Fruit fly (Drosophila melanogaster) whole organism, embryonic: ENCODE data around the gene CG13012.
A peak's percentile ranks its signal among the peaks of the same experiment; 100 is the strongest.

Experiments
- Ada2b ChIP-seq: fragments of 200-800 bp; sonication (Bioruptor generic); IDR thresholded peaks from 2 replicates; pipeline ENCODE4 v1.3.6; 2022; ENCODE audit warnings: missing biosample characterization, missing genetic modification characterization
- Asciz ChIP-seq: fragments of 200-800 bp; sonication (Bioruptor generic); optimal IDR thresholded peaks from 2 replicates; lab custom pipeline; 2017; ENCODE audit warnings: missing biosample characterization, mild to moderate bottlenecking, missing genetic modification characterization, missing genetic modification reagents
- Atf-2 ChIP-seq: fragments of 200-800 bp; sonication (Bioruptor generic); optimal IDR thresholded peaks from 2 replicates; lab custom pipeline; 2016; ENCODE audit warnings: missing biosample characterization, missing genetic modification characterization
- BEAF-32 ChIP-seq: fragments of 200-800 bp; sonication (Bioruptor generic); optimal IDR thresholded peaks from 3 replicates; lab custom pipeline; 2017; ENCODE audit warnings: missing biosample characterization, missing genetic modification characterization, mild to moderate bottlenecking, moderate library complexity, missing genetic modification reagents
- CG10462 ChIP-seq: fragments of 200-800 bp; sonication (Bioruptor generic); optimal IDR thresholded peaks from 2 replicates; lab custom pipeline; 2016; ENCODE audit warnings: missing biosample characterization, missing genetic modification characterization
- CG12769 ChIP-seq: fragments of 200-800 bp; sonication (Bioruptor generic); optimal IDR thresholded peaks from 2 replicates; lab custom pipeline; 2019; ENCODE audit warnings: missing biosample characterization, mild to moderate bottlenecking, missing genetic modification characterization, moderate library complexity
- CG14050 ChIP-seq: fragments of 200-800 bp; sonication (Bioruptor generic); IDR thresholded peaks from 3 replicates; pipeline ENCODE4 v1.3.6; 2022; ENCODE audit warnings: missing biosample characterization, missing genetic modification characterization
- CG15011 ChIP-seq: fragments of 200-800 bp; sonication (Bioruptor generic); optimal IDR thresholded peaks from 3 replicates; lab custom pipeline; 2018; ENCODE audit warnings: missing biosample characterization, mild to moderate bottlenecking, missing genetic modification characterization
- CG15269 ChIP-seq: fragments of 200-800 bp; sonication (Bioruptor generic); optimal IDR thresholded peaks from 2 replicates; lab custom pipeline; 2018; ENCODE audit warnings: missing biosample characterization, mild to moderate bottlenecking, missing genetic modification characterization, moderate library complexity
- CG15479 ChIP-seq: fragments of 200-800 bp; sonication (Bioruptor generic); optimal IDR thresholded peaks from 3 replicates; lab custom pipeline; 2019; ENCODE audit warnings: missing biosample characterization, mild to moderate bottlenecking, missing genetic modification characterization, moderate library complexity
- CG1602 ChIP-seq: fragments of 200-800 bp; sonication (Bioruptor generic); optimal IDR thresholded peaks from 3 replicates; lab custom pipeline; 2016; ENCODE audit warnings: missing biosample characterization, missing genetic modification characterization
- CG16779 ChIP-seq: fragments of 200-800 bp; sonication (Bioruptor generic); IDR thresholded peaks from 2 replicates; pipeline ENCODE4 v1.3.6; 2022; ENCODE audit warnings: missing biosample characterization, missing genetic modification characterization
- CG16813 ChIP-seq: fragments of 200-800 bp; sonication (Bioruptor generic); IDR thresholded peaks from 3 replicates; pipeline ENCODE4 v1.3.6; 2022; ENCODE audit warnings: missing biosample characterization, missing genetic modification characterization; ENCODE audit not compliant: partially characterized antibody
- CG17385 ChIP-seq: fragments of 200-800 bp; sonication (Bioruptor generic); optimal IDR thresholded peaks from 3 replicates; lab custom pipeline; 2018; ENCODE audit warnings: missing biosample characterization, mild to moderate bottlenecking, missing genetic modification characterization
- CG17612 ChIP-seq: fragments of 200-800 bp; sonication (Bioruptor generic); IDR thresholded peaks from 2 replicates; pipeline ENCODE4 v1.3.6; 2022; ENCODE audit warnings: missing biosample characterization, missing genetic modification characterization
- CG18599 ChIP-seq: fragments of 200-800 bp; sonication (Bioruptor generic); optimal IDR thresholded peaks from 3 replicates; lab custom pipeline; 2017; ENCODE audit warnings: missing biosample characterization, missing genetic modification characterization, mild to moderate bottlenecking, moderate library complexity, missing genetic modification reagents
- CG31388 ChIP-seq: fragments of 200-800 bp; sonication (Bioruptor generic); optimal IDR thresholded peaks from 2 replicates; lab custom pipeline; 2016; ENCODE audit warnings: missing biosample characterization, missing genetic modification characterization
- CG32532 ChIP-seq: fragments of 200-800 bp; sonication (Bioruptor generic); IDR thresholded peaks from 2 replicates; pipeline ENCODE4 v1.3.6; 2022; ENCODE audit warnings: missing biosample characterization, missing genetic modification characterization
- CG3407 ChIP-seq: fragments of 200-800 bp; sonication (Bioruptor generic); optimal IDR thresholded peaks from 2 replicates; lab custom pipeline; 2018; ENCODE audit warnings: missing biosample characterization, mild to moderate bottlenecking, missing genetic modification characterization
- CG34224 ChIP-seq: fragments of 200-800 bp; sonication (Bioruptor generic); IDR thresholded peaks from 3 replicates; pipeline ENCODE4 v1.3.6; 2022; ENCODE audit warnings: missing biosample characterization, missing genetic modification characterization; ENCODE audit not compliant: partially characterized antibody
- CG34422 ChIP-seq: fragments of 200-800 bp; sonication (Bioruptor generic); IDR thresholded peaks from 3 replicates; pipeline ENCODE4 v1.3.6; 2022; ENCODE audit warnings: missing biosample characterization, missing genetic modification characterization
- CG8089 ChIP-seq: fragments of 200-800 bp; sonication (Bioruptor generic); optimal IDR thresholded peaks from 3 replicates; lab custom pipeline; 2016; ENCODE audit warnings: missing biosample characterization, missing genetic modification characterization
- CG9437 ChIP-seq: fragments of 200-800 bp; sonication (Bioruptor generic); optimal IDR thresholded peaks from 2 replicates; lab custom pipeline; 2018; ENCODE audit warnings: missing biosample characterization, mild to moderate bottlenecking, missing genetic modification characterization
- CoRest ChIP-seq: fragments of 200-800 bp; sonication (Bioruptor generic); optimal IDR thresholded peaks from 3 replicates; lab custom pipeline; 2018; ENCODE audit warnings: missing biosample characterization, mild to moderate bottlenecking, missing genetic modification characterization, moderate library complexity
- Dek ChIP-seq: fragments of 200-800 bp; sonication (Bioruptor generic); optimal IDR thresholded peaks from 3 replicates; lab custom pipeline; 2019; ENCODE audit warnings: missing biosample characterization, mild to moderate bottlenecking, missing genetic modification characterization, moderate library complexity
- Dfd ChIP-seq, 2 experiments: fragments of >200 bp; optimal IDR thresholded peaks; 2 replicates each; lab custom pipeline; 2017; ENCODE audit warnings: missing biosample characterization in 2 of 2, missing genetic modification characterization in 2 of 2
- Hmr ChIP-seq: fragments of 200-800 bp; sonication (Bioruptor generic); optimal IDR thresholded peaks from 3 replicates; lab custom pipeline; 2017; ENCODE audit warnings: mild to moderate bottlenecking, missing biosample characterization, missing genetic modification reagents, missing genetic modification characterization
- Jarid2 ChIP-seq: fragments of 200-800 bp; sonication (Bioruptor generic); optimal IDR thresholded peaks from 3 replicates; lab custom pipeline; 2017; ENCODE audit warnings: mild to moderate bottlenecking, missing biosample characterization, missing genetic modification reagents, missing genetic modification characterization
- Optix ChIP-seq: fragments of 200-800 bp; sonication (Bioruptor generic); IDR thresholded peaks from 3 replicates; pipeline ENCODE4 v1.3.6; 2022; ENCODE audit warnings: missing biosample characterization, missing genetic modification characterization
- PHDP ChIP-seq: fragments of 200-800 bp; sonication (Bioruptor generic); optimal IDR thresholded peaks from 3 replicates; lab custom pipeline; 2018; ENCODE audit warnings: missing biosample characterization, mild to moderate bottlenecking, missing genetic modification characterization, moderate library complexity
- Ravus ChIP-seq: fragments of 200-800 bp; sonication (Bioruptor generic); IDR thresholded peaks from 2 replicates; pipeline ENCODE4 v1.3.6; 2022; ENCODE audit warnings: missing biosample characterization, missing genetic modification characterization
- bab2 ChIP-seq: fragments of 200-800 bp; sonication (Bioruptor generic); optimal IDR thresholded peaks from 2 replicates; lab custom pipeline; 2016; ENCODE audit warnings: missing biosample characterization, missing genetic modification characterization
- bcd ChIP-seq: fragments of 200-800 bp; sonication (Bioruptor generic); optimal IDR thresholded peaks from 2 replicates; lab custom pipeline; 2017; ENCODE audit warnings: missing biosample characterization, mild to moderate bottlenecking, missing genetic modification characterization
- cg ChIP-seq: fragments of 200-800 bp; sonication (Bioruptor generic); optimal IDR thresholded peaks from 3 replicates; lab custom pipeline; 2019; ENCODE audit warnings: missing biosample characterization, mild to moderate bottlenecking, missing genetic modification characterization, moderate library complexity
- danr ChIP-seq: fragments of 200-800 bp; sonication (Bioruptor generic); IDR thresholded peaks from 2 replicates; pipeline ENCODE4 v1.3.6; 2022; ENCODE audit warnings: missing biosample characterization, missing genetic modification characterization
- en ChIP-seq: fragments of 200-800 bp; sonication (Bioruptor generic); optimal IDR thresholded peaks from 2 replicates; lab custom pipeline; 2016; ENCODE audit warnings: missing biosample characterization, missing genetic modification characterization
- jigr1 ChIP-seq: fragments of 200-800 bp; sonication (Bioruptor generic); IDR thresholded peaks from 3 replicates; pipeline ENCODE4 v1.3.6; 2022; ENCODE audit warnings: missing biosample characterization, missing genetic modification characterization
- lilli ChIP-seq: fragments of 200-800 bp; sonication (Bioruptor generic); optimal IDR thresholded peaks from 3 replicates; lab custom pipeline; 2016; ENCODE audit warnings: missing biosample characterization, missing genetic modification characterization
- mirr ChIP-seq: fragments of 200-800 bp; sonication (Bioruptor generic); optimal IDR thresholded peaks from 3 replicates; lab custom pipeline; 2018; ENCODE audit warnings: missing biosample characterization, mild to moderate bottlenecking, missing genetic modification characterization
- nerfin-2 ChIP-seq: fragments of 200-800 bp; sonication (Bioruptor generic); IDR thresholded peaks from 2 replicates; pipeline ENCODE4 v1.3.6; 2022; ENCODE audit warnings: missing biosample characterization, missing genetic modification characterization; ENCODE audit not compliant: partially characterized antibody
- nom ChIP-seq: fragments of 200-800 bp; sonication (Bioruptor generic); optimal IDR thresholded peaks from 2 replicates; lab custom pipeline; 2017; ENCODE audit warnings: missing biosample characterization, missing genetic modification characterization, mild to moderate bottlenecking, moderate library complexity, missing genetic modification reagents
- odd ChIP-seq: fragments of 200-800 bp; sonication (Bioruptor generic); optimal IDR thresholded peaks from 2 replicates; lab custom pipeline; 2017; ENCODE audit warnings: missing biosample characterization, mild to moderate bottlenecking, missing genetic modification characterization
- p53 ChIP-seq: fragments of 200-800 bp; sonication (Bioruptor generic); optimal IDR thresholded peaks from 2 replicates; lab custom pipeline; 2016; ENCODE audit warnings: missing biosample characterization, missing genetic modification characterization
- seq ChIP-seq: fragments of 200-800 bp; sonication (Bioruptor generic); IDR thresholded peaks from 2 replicates; pipeline ENCODE4 v1.3.6; 2022; ENCODE audit warnings: missing biosample characterization, missing genetic modification characterization
- toy ChIP-seq: fragments of 200-800 bp; sonication (Bioruptor generic); IDR thresholded peaks from 2 replicates; pipeline ENCODE4 v1.3.6; 2022; ENCODE audit warnings: missing biosample characterization, missing genetic modification characterization
- trh ChIP-seq: fragments of 200-800 bp; sonication (Bioruptor generic); optimal IDR thresholded peaks from 2 replicates; lab custom pipeline; 2016; ENCODE audit warnings: missing biosample characterization, missing genetic modification characterization
- wek ChIP-seq: fragments of 200-800 bp; sonication (Bioruptor generic); optimal IDR thresholded peaks from 3 replicates; lab custom pipeline; 2018; ENCODE audit warnings: missing biosample characterization, mild to moderate bottlenecking, missing genetic modification characterization, moderate library complexity

The CG13012 gene

DNA sequence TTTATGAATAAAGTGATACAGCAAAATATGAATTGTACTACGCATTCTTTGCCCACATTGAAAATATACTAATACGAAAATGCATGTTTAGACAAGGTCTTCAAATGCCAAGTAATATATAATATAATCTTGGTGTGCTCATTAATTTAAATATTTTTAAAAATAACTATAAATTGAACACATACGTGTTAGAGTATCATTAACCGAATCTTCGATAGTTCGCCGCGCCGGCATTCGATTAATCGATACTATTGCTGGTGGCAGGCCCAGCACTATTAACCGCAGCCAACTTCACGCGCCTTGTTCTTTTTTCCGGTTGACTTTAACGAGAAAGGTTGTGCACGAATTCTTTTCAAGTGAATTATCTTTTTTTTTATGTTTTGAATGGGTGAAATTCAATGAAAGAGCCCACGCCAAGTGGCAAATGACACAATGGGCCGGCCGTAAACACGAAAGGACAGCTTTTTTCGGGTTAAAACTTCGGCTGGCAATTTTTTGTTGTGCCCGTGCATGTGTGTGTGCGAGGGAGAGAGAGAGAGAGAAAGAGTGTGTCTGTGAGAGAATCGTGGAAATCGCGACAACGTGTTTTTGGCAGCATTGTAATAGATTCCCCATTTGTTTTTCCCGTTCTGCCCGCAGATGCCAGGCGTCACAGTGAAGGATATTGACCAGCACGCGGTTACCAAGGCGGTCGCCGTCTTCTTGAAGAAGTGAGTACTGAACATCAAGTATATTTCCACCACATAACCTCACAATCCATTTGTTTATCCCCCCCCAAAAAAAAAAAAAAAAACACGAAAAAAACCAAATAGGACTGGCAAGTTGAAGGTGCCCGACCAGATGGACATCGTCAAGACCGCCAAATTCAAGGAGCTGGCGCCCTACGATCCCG lies 38.7 kb downstream of the CG13012 start, which contains the start of gene RpS19a (continued):
- TF ChIP-seq Jarid2 (GFP tag; lab: Kevin White, UChicago) (peak; percentile 62), CG17385 (peak; percentile 85), CG16813 (GFP tag; lab: Robert Waterston, UW) (no peak), Dfd (GFP tag; optimal IDR thresholded peaks at IDR 0.05; lab: Kevin White, UChicago) (no peak), CG14050 (GFP tag; lab: Robert Waterston, UW) (peak; percentile 49; the same call in 2 of the 3 replicates), CG34224 (GFP tag; lab: Robert Waterston, UW) (no peak), CG8089 (GFP tag; lab: Kevin White, UChicago) (peak; percentile 55), CG31388 (no peak), danr (GFP tag; lab: Robert Waterston, UW) (0 out of 2 replicates have a peak, but pooled peaks have one; percentile 14), Hmr (peak; percentile 88), Asciz (peak; percentile 85), nerfin-2 (GFP tag; lab: Robert Waterston, UW) (no peak), Ravus (no peak), CoRest (tag; lab: Kevin White, UChicago) (peak; percentile 57), lilli (GFP tag; lab: Kevin White, UChicago) (peak; percentile 48), CG9437 (GFP tag; lab: Kevin White, UChicago) (peak; percentile 74), CG15011 (GFP tag; lab: Kevin White, UChicago) (peak; percentile 81), bcd (peak; percentile 82), CG18599 (GFP tag; lab: Kevin White, UChicago) (peak; percentile 79), seq (peak; percentile 53; the same call in 1 of the 2 replicates), Atf-2 (GFP tag; lab: Kevin White, UChicago) (peak; percentile 36), CG16779 (GFP tag; lab: Robert Waterston, UW) (0 out of 2 replicates have a peak, but pooled peaks have one; percentile 66), p53 (GFP tag; lab: Kevin White, UChicago) (no peak), PHDP (tag; lab: Kevin White, UChicago) (peak; percentile 77), toy (peak; percentile 26; the same call in 1 of the 2 replicates), CG32532 (GFP tag; lab: Robert Waterston, UW) (peak; percentile 84), CG10462 (GFP tag; lab: Kevin White, UChicago) (no peak), cg (GFP tag; lab: Kevin White, UChicago) (peak; percentile 72), trh (GFP tag; lab: Kevin White, UChicago) (no peak), bab2 (GFP tag; lab: Kevin White, UChicago) (peak; percentile 37), en (GFP tag; lab: Kevin White, UChicago) (peak; percentile 24), jigr1 (GFP tag; lab: Robert Waterston, UW) (no peak), CG3407 (GFP tag; lab: Kevin White, UChicago) (peak; percentile 67), BEAF-32 (GFP tag; lab: Kevin White, UChicago) (peak; percentile 82), CG17612 (GFP tag; lab: Robert Waterston, UW) (peak; percentile 27; the same call in 1 of the 2 replicates), nom (GFP tag; lab: Kevin White, UChicago) (peak; percentile 91), odd (GFP tag; lab: Kevin White, UChicago) (peak; percentile 90), CG15479 (GFP tag; lab: Kevin White, UChicago) (peak; percentile 15), Dek (tag; lab: Kevin White, UChicago) (peak; percentile 56), mirr (GFP tag; lab: Kevin White, UChicago) (peak; percentile 91), Optix (GFP tag; lab: Robert Waterston, UW) (peak; percentile 66; the same call in 2 of the 3 replicates), Ada2b (GFP tag; lab: Robert Waterston, UW) (peak; percentile 34; the same call in 1 of the 2 replicates), CG34422 (GFP tag; lab: Robert Waterston, UW) (peak; percentile 48; the same call in 1 of the 3 replicates), wek (GFP tag; lab: Kevin White, UChicago) (peak; percentile 89), CG12769 (tag; lab: Kevin White, UChicago) (peak; percentile 53), CG15269 (peak; percentile 74), CG1602 (GFP tag; lab: Kevin White, UChicago) (no peak)
